Fruit fly (Drosophila melanogaster): ENCODE results near the gene CG12729.
A peak's percentile ranks its signal among the peaks of the same experiment; 100 is the strongest.

Gene CG12729

dm6 chrX:5852677-5853076, 7.6 kb downstream of the CG12729 start (continued):
- TF ChIP-seq HLH54F (GFP tag; optimal IDR thresholded peaks at IDR 0.05) (no peak), CG15696 (tag; optimal IDR thresholded peaks at IDR 0.05) (no peak), dmrt99B (tag; optimal IDR thresholded peaks at IDR 0.05) (peak; percentile 41), inv (GFP tag; IDR thresholded peaks at IDR 0.05; ENCODE audit: partially characterized antibody) (no peak), cwo (GFP tag; optimal IDR thresholded peaks at IDR 0.05) (peak; percentile 16), CG3163 (GFP tag; optimal IDR thresholded peaks at IDR 0.05) (no peak), CG9727 (GFP tag; optimal IDR thresholded peaks at IDR 0.05) (no peak), Hr39 (optimal IDR thresholded peaks at IDR 0.05) (no peak), eve (GFP tag; optimal IDR thresholded peaks at IDR 0.05) (no peak), Bdp1 (GFP tag; optimal IDR thresholded peaks at IDR 0.05) (no peak), nom (GFP tag; optimal IDR thresholded peaks at IDR 0.05) (no peak), shn (GFP tag; optimal IDR thresholded peaks at IDR 0.05) (no peak), fd3F (GFP tag; optimal IDR thresholded peaks at IDR 0.05) (no peak), Rfx (GFP tag; IDR thresholded peaks at IDR 0.05) (no peak), CG10147 (GFP tag; optimal IDR thresholded peaks at IDR 0.05) (no peak), zen (tag; optimal IDR thresholded peaks at IDR 0.05) (peak; percentile 18), Ssrp (tag; optimal IDR thresholded peaks at IDR 0.05) (no peak), Sry-δ (GFP tag; optimal IDR thresholded peaks at IDR 0.05) (no peak), pan (optimal IDR thresholded peaks at IDR 0.05) (no peak), pan (GFP tag; optimal IDR thresholded peaks at IDR 0.05 in 1 of 2, IDR thresholded peaks at IDR 0.05 in 1 of 2) (peak in 1 of 2 experiments; percentile 15), lab (GFP tag; optimal IDR thresholded peaks at IDR 0.05) (peak; percentile 48), CG2199 (GFP tag; IDR thresholded peaks at IDR 0.05) (no peak), Sox102F (GFP tag; optimal IDR thresholded peaks at IDR 0.05) (peak; percentile 16), CkIIα-i1 (GFP tag; IDR thresholded peaks at IDR 0.05) (no peak), CG11247 (GFP tag; IDR thresholded peaks at IDR 0.05) (no peak), CG5245 (GFP tag; optimal IDR thresholded peaks at IDR 0.05) (no peak), gfzf (GFP tag; optimal IDR thresholded peaks at IDR 0.05) (no peak), zf30C (GFP tag; optimal IDR thresholded peaks at IDR 0.05) (no peak), cato (GFP tag; optimal IDR thresholded peaks at IDR 0.05; ENCODE audit: borderline replicate concordance) (no peak), CG18764 (GFP tag; optimal IDR thresholded peaks at IDR 0.05) (no peak), Asciz (GFP tag; optimal IDR thresholded peaks at IDR 0.05) (no peak), Dfd (GFP tag; optimal IDR thresholded peaks at IDR 0.05) (no peak), CG11398 (GFP tag; optimal IDR thresholded peaks at IDR 0.05) (no peak), fru (optimal IDR thresholded peaks at IDR 0.05) (no peak), CG9609 (GFP tag; optimal IDR thresholded peaks at IDR 0.05) (no peak), Dip2 (GFP tag; IDR thresholded peaks at IDR 0.05) (no peak), pnt (GFP tag; optimal IDR thresholded peaks at IDR 0.05) (no peak), jigr1 (GFP tag; IDR thresholded peaks at IDR 0.05) (no peak), pho (GFP tag; optimal IDR thresholded peaks at IDR 0.05) (no peak), CG6683 (GFP tag; optimal IDR thresholded peaks at IDR 0.05) (no peak), sens-2 (GFP tag; IDR thresholded peaks at IDR 0.05) (no peak), CG7271 (tag; optimal IDR thresholded peaks at IDR 0.05) (no peak), ind (GFP tag; optimal IDR thresholded peaks at IDR 0.05) (no peak), CG10979 (tag; optimal IDR thresholded peaks at IDR 0.05) (no peak), Bteb2 (GFP tag; optimal IDR thresholded peaks at IDR 0.05) (no peak), maf-S (GFP tag; optimal IDR thresholded peaks at IDR 0.05) (no peak), chm (GFP tag; IDR thresholded peaks at IDR 0.05) (no peak), nmo (GFP tag; optimal IDR thresholded peaks at IDR 0.05) (no peak), twi (tag; optimal IDR thresholded peaks at IDR 0.05) (no peak), CG15269 (tag; optimal IDR thresholded peaks at IDR 0.05) (peak; percentile 8), ATbp (GFP tag; optimal IDR thresholded peaks at IDR 0.05) (no peak), CG17361 (GFP tag; IDR thresholded peaks at IDR 0.05) (no peak), CG32767 (GFP tag; IDR thresholded peaks at IDR 0.05) (no peak)
